Worm (Caenorhabditis elegans) whole organism, late embryonic: ENCODE measurements around the gene idpc-2.

Source experiments
- C08G9.2 ChIP-seq: sonication (generic microtip); optimal IDR thresholded peaks from 2 replicates; lab custom pipeline; 2016; ENCODE audit warnings: mild to moderate bottlenecking, missing genetic modification characterization, moderate library complexity, missing compliant biosample characterization
- C38D4.7 ChIP-seq: fragments of 200-800 bp; sonication (Bioruptor generic); optimal IDR thresholded peaks from 2 replicates; lab custom pipeline; 2018; ENCODE audit warnings: mild to moderate bottlenecking, missing genetic modification characterization, moderate library complexity, missing compliant biosample characterization
- F13H6.1 ChIP-seq: sonication (generic microtip); optimal IDR thresholded peaks from 2 replicates; lab custom pipeline; 2016; ENCODE audit warnings: missing genetic modification characterization, missing compliant biosample characterization
- K02D7.2 ChIP-seq: sonication (generic microtip); optimal IDR thresholded peaks from 2 replicates; lab custom pipeline; 2017; ENCODE audit warnings: mild to moderate bottlenecking, missing genetic modification characterization, missing compliant biosample characterization
- K09A11.1 ChIP-seq: sonication (generic microtip); optimal IDR thresholded peaks from 2 replicates; lab custom pipeline; 2017; ENCODE audit warnings: antibody characterized with exemption, mild to moderate bottlenecking, missing genetic modification characterization, missing compliant biosample characterization; ENCODE audit not compliant: insufficient read depth
- T23F11.4 ChIP-seq: fragments of 200-800 bp; sonication (Bioruptor generic); optimal IDR thresholded peaks from 2 replicates; lab custom pipeline; 2018; ENCODE audit warnings: mild to moderate bottlenecking, missing genetic modification characterization, missing compliant biosample characterization
- Y22D7AL.16 ChIP-seq: sonication (generic microtip); optimal IDR thresholded peaks from 2 replicates; lab custom pipeline; 2016; ENCODE audit warnings: missing genetic modification characterization, missing compliant biosample characterization
- ama-1 ChIP-seq: fragments of 150-350 bp; optimal IDR thresholded peaks from 2 replicates; lab custom pipeline; 2014
- ceh-14 ChIP-seq: sonication (generic microtip); optimal IDR thresholded peaks from 2 replicates; lab custom pipeline; 2016; ENCODE audit warnings: missing genotype, missing genetic modification characterization, missing compliant biosample characterization
- ceh-18 ChIP-seq: sonication (generic microtip); optimal IDR thresholded peaks from 2 replicates; lab custom pipeline; 2016; ENCODE audit warnings: missing genetic modification characterization, missing compliant biosample characterization
- ceh-19 ChIP-seq: fragments of 200-800 bp; sonication (Bioruptor generic); optimal IDR thresholded peaks from 2 replicates; lab custom pipeline; 2018; ENCODE audit warnings: mild to moderate bottlenecking, missing genetic modification characterization, missing compliant biosample characterization
- ceh-2 ChIP-seq: sonication (generic microtip); optimal IDR thresholded peaks from 2 replicates; lab custom pipeline; 2016; ENCODE audit warnings: missing genotype, missing genetic modification characterization, missing compliant biosample characterization
- ceh-22 ChIP-seq: sonication (generic microtip); optimal IDR thresholded peaks from 2 replicates; lab custom pipeline; 2017; ENCODE audit warnings: missing biosample characterization, missing genetic modification characterization
- ceh-24 ChIP-seq: sonication (generic microtip); optimal IDR thresholded peaks from 2 replicates; lab custom pipeline; 2016; ENCODE audit warnings: mild to moderate bottlenecking, missing genetic modification characterization, missing compliant biosample characterization
- ceh-30 ChIP-seq: fragments of 150-350 bp; optimal IDR thresholded peaks from 2 replicates; lab custom pipeline; 2014; ENCODE audit warnings: missing biosample characterization, missing genetic modification characterization
- ceh-31 ChIP-seq: sonication (generic microtip); optimal IDR thresholded peaks from 2 replicates; lab custom pipeline; 2016; ENCODE audit warnings: missing genetic modification characterization, missing compliant biosample characterization
- ceh-34 ChIP-seq: sonication (generic microtip); optimal IDR thresholded peaks from 2 replicates; lab custom pipeline; 2016; ENCODE audit warnings: mild to moderate bottlenecking, missing genetic modification characterization, missing compliant biosample characterization
- ceh-48 ChIP-seq: sonication (generic microtip); optimal IDR thresholded peaks from 2 replicates; lab custom pipeline; 2016; ENCODE audit warnings: missing genetic modification characterization, inconsistent platforms, missing compliant biosample characterization
- che-1 ChIP-seq: sonication (generic microtip); optimal IDR thresholded peaks from 2 replicates; lab custom pipeline; 2016; ENCODE audit warnings: mild to moderate bottlenecking, missing genetic modification characterization, missing compliant biosample characterization
- dmd-4 ChIP-seq: sonication (generic microtip); optimal IDR thresholded peaks from 2 replicates; lab custom pipeline; 2016; ENCODE audit warnings: borderline replicate concordance, missing genetic modification characterization, missing compliant biosample characterization
- dve-1 ChIP-seq: sonication (generic microtip); optimal IDR thresholded peaks from 2 replicates; lab custom pipeline; 2017; ENCODE audit warnings: antibody characterized with exemption, mild to moderate bottlenecking, missing genetic modification characterization, missing compliant biosample characterization
- elt-2 ChIP-seq: sonication (generic microtip); optimal IDR thresholded peaks from 2 replicates; lab custom pipeline; 2016; ENCODE audit warnings: missing genetic modification reagents, missing genetic modification characterization, missing compliant biosample characterization
- elt-4 ChIP-seq: sonication (generic microtip); optimal IDR thresholded peaks from 2 replicates; lab custom pipeline; 2016; ENCODE audit warnings: missing genetic modification characterization, missing compliant biosample characterization
- ets-4 ChIP-seq: sonication (generic microtip); optimal IDR thresholded peaks from 2 replicates; lab custom pipeline; 2016; ENCODE audit warnings: missing genetic modification characterization, missing compliant biosample characterization
- fax-1 ChIP-seq: sonication (generic microtip); optimal IDR thresholded peaks from 2 replicates; lab custom pipeline; 2016; ENCODE audit warnings: missing genotype, missing genetic modification characterization, missing compliant biosample characterization
- fkh-10 ChIP-seq: fragments of 150-350 bp; optimal IDR thresholded peaks from 2 replicates; lab custom pipeline; 2014; ENCODE audit warnings: missing biosample characterization, missing genetic modification reagents, missing genetic modification characterization
- fkh-6 ChIP-seq: sonication (generic microtip); optimal IDR thresholded peaks from 2 replicates; lab custom pipeline; 2016; ENCODE audit warnings: missing genetic modification characterization, missing compliant biosample characterization
- gmeb-2 ChIP-seq: sonication (generic microtip); optimal IDR thresholded peaks from 2 replicates; lab custom pipeline; 2016; ENCODE audit warnings: missing genetic modification characterization, inconsistent platforms, missing compliant biosample characterization
- hlh-13 ChIP-seq: fragments of 200-800 bp; sonication (Bioruptor generic); optimal IDR thresholded peaks from 2 replicates; lab custom pipeline; 2018; ENCODE audit warnings: mild to moderate bottlenecking, missing genetic modification characterization, missing compliant biosample characterization
- hlh-15 ChIP-seq: sonication (generic microtip); optimal IDR thresholded peaks from 2 replicates; lab custom pipeline; 2016; ENCODE audit warnings: missing genetic modification characterization, missing compliant biosample characterization
- hlh-30 ChIP-seq: sonication (generic microtip); optimal IDR thresholded peaks from 2 replicates; lab custom pipeline; 2017; ENCODE audit warnings: antibody characterized with exemption, missing genetic modification characterization, missing compliant biosample characterization; ENCODE audit not compliant: insufficient read depth
- hlh-6 ChIP-seq: sonication (generic microtip); optimal IDR thresholded peaks from 2 replicates; lab custom pipeline; 2016; ENCODE audit warnings: missing genotype, missing genetic modification characterization, missing compliant biosample characterization
- hlh-8 ChIP-seq: sonication (generic microtip); optimal IDR thresholded peaks from 2 replicates; lab custom pipeline; 2016; ENCODE audit warnings: missing genotype, missing genetic modification characterization, missing compliant biosample characterization
- lin-11 ChIP-seq: fragments of 200-800 bp; sonication (Bioruptor generic); optimal IDR thresholded peaks from 2 replicates; lab custom pipeline; 2018; ENCODE audit warnings: mild to moderate bottlenecking, missing genetic modification characterization, missing compliant biosample characterization
- madf-2 ChIP-seq: sonication (generic microtip); optimal IDR thresholded peaks from 2 replicates; lab custom pipeline; 2017; ENCODE audit warnings: missing genetic modification characterization, missing compliant biosample characterization
- mec-3 ChIP-seq: sonication (generic microtip); optimal IDR thresholded peaks from 2 replicates; lab custom pipeline; 2016; ENCODE audit warnings: borderline replicate concordance, missing genetic modification characterization, missing compliant biosample characterization
- nhr-11 ChIP-seq: fragments of 150-350 bp; optimal IDR thresholded peaks from 2 replicates; lab custom pipeline; 2014; ENCODE audit warnings: missing biosample characterization, missing genetic modification characterization
- npax-4 ChIP-seq: sonication (generic microtip); optimal IDR thresholded peaks from 2 replicates; lab custom pipeline; 2016; ENCODE audit warnings: missing genetic modification characterization, missing compliant biosample characterization
- pax-1 ChIP-seq: fragments of 150-350 bp; optimal IDR thresholded peaks from 2 replicates; lab custom pipeline; 2014; ENCODE audit warnings: missing biosample characterization, missing genetic modification characterization
- pha-2 ChIP-seq: sonication (generic microtip); optimal IDR thresholded peaks from 2 replicates; lab custom pipeline; 2017; ENCODE audit warnings: mild to moderate bottlenecking, missing genetic modification characterization, missing compliant biosample characterization
- pha-4 ChIP-seq: fragments of 150-350 bp; optimal IDR thresholded peaks from 2 replicates; lab custom pipeline; 2018; ENCODE audit warnings: missing biosample characterization, missing genetic modification reagents, missing genetic modification characterization
- pqm-1 ChIP-seq: sonication (generic microtip); optimal IDR thresholded peaks from 2 replicates; lab custom pipeline; 2016; ENCODE audit warnings: missing genetic modification characterization, missing compliant biosample characterization
- rnt-1 ChIP-seq: sonication (generic microtip); optimal IDR thresholded peaks from 2 replicates; lab custom pipeline; 2016; ENCODE audit warnings: missing genetic modification characterization, missing compliant biosample characterization
- sdc-2 ChIP-seq: sonication (generic microtip); optimal IDR thresholded peaks from 2 replicates; lab custom pipeline; 2016; ENCODE audit warnings: missing genotype, missing genetic modification characterization, missing compliant biosample characterization
- sox-4 ChIP-seq: sonication (generic microtip); optimal IDR thresholded peaks from 2 replicates; lab custom pipeline; 2017; ENCODE audit warnings: mild to moderate bottlenecking, missing genetic modification characterization, inconsistent platforms, missing compliant biosample characterization
- tbx-2 ChIP-seq: sonication (generic microtip); optimal IDR thresholded peaks from 2 replicates; lab custom pipeline; 2016; ENCODE audit warnings: missing genetic modification characterization, missing compliant biosample characterization
- tbx-7 ChIP-seq: sonication (generic microtip); optimal IDR thresholded peaks from 2 replicates; lab custom pipeline; 2016; ENCODE audit warnings: missing genotype, missing genetic modification characterization, missing compliant biosample characterization
- ttx-3 ChIP-seq: sonication (generic microtip); optimal IDR thresholded peaks from 2 replicates; lab custom pipeline; 2016; ENCODE audit warnings: missing genetic modification reagents, missing genetic modification characterization, missing compliant biosample characterization
- unc-3 ChIP-seq, 2 experiments: fragments of 200-800 bp in 1 of 2; sonication (Bioruptor generic) in 1 of 2; sonication (generic microtip) in 1 of 2; conservative IDR thresholded peaks in 1 of 2; optimal IDR thresholded peaks in 1 of 2; 2 replicates each; pipeline versions ENCODE4 v1.3.6 to Lab custom; 2016 to 2022; ENCODE audit warnings: missing compliant biosample characterization in 2 of 2, missing genetic modification characterization in 2 of 2, missing genetic modification reagents in 1 of 2
- unc-86 ChIP-seq: sonication (generic microtip); optimal IDR thresholded peaks from 2 replicates; lab custom pipeline; 2016; ENCODE audit warnings: missing genetic modification characterization, missing compliant biosample characterization
- ztf-16 ChIP-seq: sonication (generic microtip); optimal IDR thresholded peaks from 2 replicates; lab custom pipeline; 2017; ENCODE audit warnings: missing genetic modification characterization, missing compliant biosample characterization

The idpc-2 gene

DNA sequence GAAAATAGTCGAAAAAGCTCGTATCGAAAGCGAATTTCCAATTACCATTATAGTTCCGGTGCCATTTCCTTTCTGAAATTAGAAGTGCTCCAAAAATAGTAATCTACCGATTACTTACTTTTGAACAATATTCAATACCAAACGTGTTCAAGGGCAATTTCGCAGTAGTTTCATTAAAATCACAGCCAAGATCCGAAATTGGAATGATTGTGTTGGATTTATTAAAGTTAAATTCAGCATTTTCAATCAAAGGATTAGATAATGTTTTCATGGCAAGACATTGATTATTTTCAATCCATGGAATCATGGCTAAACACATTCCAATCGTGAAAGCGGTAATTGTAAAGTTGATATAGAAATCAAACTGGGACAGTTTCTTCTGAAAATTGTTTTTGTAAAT, 11.7 kb upstream of the idpc-2 start:
- no peak for TF ChIP-seq tbx-7 (tag; lab: Kevin White, UChicago)

DNA sequence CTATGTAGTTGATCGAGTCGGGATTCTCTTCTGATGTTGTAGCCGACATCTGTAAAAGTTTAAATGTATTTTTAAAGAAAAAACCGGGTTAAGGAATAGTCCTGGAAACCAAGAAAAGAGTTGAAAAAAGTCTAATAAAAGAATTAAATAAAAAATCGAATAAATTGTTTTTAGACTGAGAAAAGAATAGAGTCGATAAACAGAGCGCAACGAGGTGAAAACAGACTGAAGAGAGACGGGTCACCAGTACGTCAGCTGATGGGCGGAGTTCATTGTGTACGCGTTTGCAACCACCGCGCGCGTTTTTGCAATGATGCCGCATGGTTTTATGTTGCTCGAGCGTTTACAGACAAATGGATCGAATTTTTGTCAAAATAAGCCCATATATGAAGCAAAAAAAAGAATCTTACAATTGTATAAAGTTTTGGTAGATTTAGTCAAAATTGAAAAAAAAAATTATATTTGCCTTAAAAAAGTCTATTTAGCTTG, 10.2 kb upstream of the idpc-2 start, which contains the start of gene atg-18:
Gene atg-18, minus strand, starts transcription at position 51 of the 489 bp plus-strand sequence.
- TF ChIP-seq hlh-30 (peak; percentile 95), tbx-7 (tag; lab: Kevin White, UChicago) (peak; percentile 2), hlh-15 (tag; lab: Kevin White, UChicago) (peak; percentile 32), ztf-16 (peak; percentile 43), Y22D7AL.16 (tag; lab: Kevin White, UChicago) (no peak), dmd-4 (tag; lab: Kevin White, UChicago) (no peak), K09A11.1 (peak; percentile 80), mec-3 (tag; lab: Kevin White, UChicago) (no peak), elt-2 (tag; lab: Kevin White, UChicago) (peak; percentile 81), unc-3 (GFP tag; conservative IDR thresholded peaks at IDR 0.05; lab: Robert Waterston, UW) (no peak), unc-3 (tag; optimal IDR thresholded peaks at IDR 0.05; lab: Kevin White, UChicago) (peak; percentile 63), lin-11 (tag; lab: Kevin White, UChicago) (peak; percentile 26), fax-1 (tag; lab: Kevin White, UChicago) (peak; percentile 50), fkh-6 (tag; lab: Kevin White, UChicago) (peak; percentile 17), sox-4 (tag; lab: Kevin White, UChicago) (peak; percentile 70), C08G9.2 (no peak), ceh-24 (no peak), F13H6.1 (tag; lab: Kevin White, UChicago) (peak; percentile 55), ttx-3 (peak; percentile 65), ama-1 (lab: Kevin White, UChicago) (no peak), gmeb-2 (peak; percentile 43), hlh-6 (tag; lab: Kevin White, UChicago) (peak; percentile 37), ceh-48 (tag; lab: Kevin White, UChicago) (no peak), ets-4 (peak; percentile 25), fkh-10 (GFP tag; lab: Kevin White, UChicago) (peak; percentile 19), ceh-30 (no peak), ceh-14 (tag; lab: Kevin White, UChicago) (peak; percentile 51), C38D4.7 (GFP tag; lab: Kevin White, UChicago) (peak; percentile 39), ceh-19 (GFP tag; lab: Kevin White, UChicago) (peak; percentile 62), sdc-2 (peak; percentile 21), npax-4 (tag; lab: Kevin White, UChicago) (no peak), K02D7.2 (tag; lab: Kevin White, UChicago) (peak; percentile 36), pha-4 (tag; lab: Kevin White, UChicago) (no peak), unc-86 (peak; percentile 63), ceh-2 (peak; percentile 68), pax-1 (tag; lab: Kevin White, UChicago) (no peak), nhr-11 (tag; lab: Kevin White, UChicago) (no peak), ceh-34 (tag; lab: Kevin White, UChicago) (peak; percentile 86), ceh-22 (no peak), elt-4 (tag; lab: Kevin White, UChicago) (no peak), T23F11.4 (GFP tag; lab: Kevin White, UChicago) (no peak), che-1 (peak; percentile 52), ceh-31 (tag; lab: Kevin White, UChicago) (peak; percentile 81), hlh-8 (peak; percentile 56), ceh-18 (tag; lab: Kevin White, UChicago) (peak; percentile 38), tbx-2 (tag; lab: Kevin White, UChicago) (peak; percentile 82), pqm-1 (peak; percentile 36), dve-1 (tag; lab: Kevin White, UChicago) (no peak), hlh-13 (no peak), pha-2 (tag; lab: Kevin White, UChicago) (peak; percentile 14), madf-2 (tag; lab: Kevin White, UChicago) (peak; percentile 23), rnt-1 (tag; lab: Kevin White, UChicago) (peak; percentile 41)
